Fruit fly (Drosophila melanogaster) whole organism, embryonic: ENCODE measurements around the gene crq.

Source experiments
- B-H1 ChIP-seq: fragments of 200-800 bp; sonication (Bioruptor generic); IDR thresholded peaks from 3 replicates; pipeline ENCODE4 v1.3.6; 2022; ENCODE audit warnings: missing biosample characterization, missing genetic modification characterization
- Bdp1 ChIP-seq: fragments of 200-800 bp; sonication (Bioruptor generic); optimal IDR thresholded peaks from 3 replicates; lab custom pipeline; 2016; ENCODE audit warnings: missing biosample characterization, missing genetic modification characterization
- CG10366 ChIP-seq: fragments of 200-800 bp; sonication (Bioruptor generic); IDR thresholded peaks from 2 replicates; pipeline ENCODE4 v1.3.6; 2022; ENCODE audit warnings: missing biosample characterization, missing genetic modification characterization
- CG10565 ChIP-seq: fragments of 200-800 bp; sonication (Bioruptor generic); optimal IDR thresholded peaks from 3 replicates; lab custom pipeline; 2016; ENCODE audit warnings: missing biosample characterization, mild to moderate bottlenecking, missing genetic modification characterization
- CG10979 ChIP-seq: fragments of 200-800 bp; sonication (Bioruptor generic); optimal IDR thresholded peaks from 2 replicates; lab custom pipeline; 2018; ENCODE audit warnings: missing biosample characterization, mild to moderate bottlenecking, missing genetic modification characterization, moderate library complexity
- CG11504 ChIP-seq: fragments of 200-800 bp; sonication (Bioruptor generic); optimal IDR thresholded peaks from 3 replicates; lab custom pipeline; 2019; ENCODE audit warnings: missing biosample characterization, mild to moderate bottlenecking, missing genetic modification characterization, moderate library complexity
- CG12236 ChIP-seq: fragments of 200-800 bp; sonication (Bioruptor generic); optimal IDR thresholded peaks from 2 replicates; lab custom pipeline; 2016; ENCODE audit warnings: missing biosample characterization, missing genetic modification characterization
- CG12391 ChIP-seq: fragments of 200-800 bp; sonication (Bioruptor generic); optimal IDR thresholded peaks from 3 replicates; lab custom pipeline; 2018; ENCODE audit warnings: missing biosample characterization, mild to moderate bottlenecking, missing genetic modification characterization, moderate library complexity
- CG13894 ChIP-seq: fragments of 200-800 bp; sonication (Bioruptor generic); optimal IDR thresholded peaks from 3 replicates; lab custom pipeline; 2018; ENCODE audit warnings: missing biosample characterization, mild to moderate bottlenecking, missing genetic modification characterization, moderate library complexity
- CG14050 ChIP-seq: fragments of 200-800 bp; sonication (Bioruptor generic); IDR thresholded peaks from 3 replicates; pipeline ENCODE4 v1.3.6; 2022; ENCODE audit warnings: missing biosample characterization, missing genetic modification characterization
- CG15479 ChIP-seq: fragments of 200-800 bp; sonication (Bioruptor generic); optimal IDR thresholded peaks from 3 replicates; lab custom pipeline; 2019; ENCODE audit warnings: missing biosample characterization, mild to moderate bottlenecking, missing genetic modification characterization, moderate library complexity
- CG17829 ChIP-seq: fragments of 200-800 bp; optimal IDR thresholded peaks from 2 replicates; lab custom pipeline; 2019; ENCODE audit warnings: missing biosample characterization, mild to moderate bottlenecking, missing genetic modification characterization, moderate library complexity
- CG1792 ChIP-seq: fragments of 200-800 bp; sonication (Bioruptor generic); optimal IDR thresholded peaks from 2 replicates; lab custom pipeline; 2016; ENCODE audit warnings: missing biosample characterization, missing genetic modification characterization
- CG3847 ChIP-seq: fragments of 200-800 bp; sonication (Bioruptor generic); IDR thresholded peaks from 2 replicates; pipeline ENCODE4 v1.3.6; 2022; ENCODE audit warnings: missing biosample characterization, missing genetic modification characterization
- CG4617 ChIP-seq: fragments of 200-800 bp; sonication (Bioruptor generic); optimal IDR thresholded peaks from 3 replicates; lab custom pipeline; 2016; ENCODE audit warnings: missing biosample characterization, missing genetic modification characterization, borderline replicate concordance
- CG4820 ChIP-seq: fragments of 200-800 bp; sonication (Bioruptor generic); optimal IDR thresholded peaks from 3 replicates; lab custom pipeline; 2016; ENCODE audit warnings: missing biosample characterization, missing genetic modification characterization
- CG5180 ChIP-seq: fragments of 200-800 bp; sonication (Bioruptor generic); optimal IDR thresholded peaks from 3 replicates; lab custom pipeline; 2017; ENCODE audit warnings: missing biosample characterization, missing genetic modification characterization, mild to moderate bottlenecking, moderate library complexity, missing genetic modification reagents
- CG7372 ChIP-seq: fragments of 200-800 bp; sonication (Bioruptor generic); IDR thresholded peaks from 2 replicates; pipeline ENCODE4 v1.3.6; 2022; ENCODE audit warnings: missing biosample characterization, missing genetic modification characterization
- CG9215 ChIP-seq: fragments of 200-800 bp; sonication (Bioruptor generic); IDR thresholded peaks from 2 replicates; pipeline ENCODE4 v1.3.6; 2022; ENCODE audit warnings: missing biosample characterization, missing genetic modification characterization
- CG9727 ChIP-seq: fragments of 200-800 bp; sonication (Bioruptor generic); optimal IDR thresholded peaks from 3 replicates; lab custom pipeline; 2017; ENCODE audit warnings: missing biosample characterization, mild to moderate bottlenecking, missing genetic modification characterization
- CrebB ChIP-seq: fragments of 200-800 bp; sonication (Bioruptor generic); optimal IDR thresholded peaks from 3 replicates; lab custom pipeline; 2018; ENCODE audit warnings: missing biosample characterization, mild to moderate bottlenecking, missing genetic modification characterization
- D19B ChIP-seq: fragments of 200-800 bp; sonication (Bioruptor generic); optimal IDR thresholded peaks from 2 replicates; lab custom pipeline; 2017; ENCODE audit warnings: missing biosample characterization, mild to moderate bottlenecking, missing genetic modification characterization
- Dll ChIP-seq: fragments of 200-800 bp; sonication (Bioruptor generic); IDR thresholded peaks from 4 replicates; pipeline ENCODE4 v1.3.6; 2022; ENCODE audit warnings: missing biosample characterization, missing genetic modification characterization; ENCODE audit not compliant: partially characterized antibody
- Ets97D ChIP-seq: fragments of 200-800 bp; sonication (Bioruptor generic); optimal IDR thresholded peaks from 3 replicates; lab custom pipeline; 2016; ENCODE audit warnings: missing biosample characterization, missing genetic modification characterization
- HLH4C ChIP-seq: fragments of 200-800 bp; sonication (Bioruptor generic); IDR thresholded peaks from 3 replicates; pipeline ENCODE4 v1.3.6; 2022; ENCODE audit warnings: missing biosample characterization, missing genetic modification characterization; ENCODE audit not compliant: partially characterized antibody
- Hmx ChIP-seq: fragments of 200-800 bp; sonication (Bioruptor generic); optimal IDR thresholded peaks from 2 replicates; lab custom pipeline; 2016; ENCODE audit warnings: missing biosample characterization, missing genetic modification characterization
- Lhr ChIP-seq: fragments of 200-800 bp; sonication (Bioruptor generic); optimal IDR thresholded peaks from 3 replicates; lab custom pipeline; 2017; ENCODE audit warnings: mild to moderate bottlenecking, missing biosample characterization, missing genetic modification reagents, missing genetic modification characterization
- NK7.1 ChIP-seq: fragments of 200-800 bp; sonication (Bioruptor generic); optimal IDR thresholded peaks from 3 replicates; lab custom pipeline; 2016; ENCODE audit warnings: missing biosample characterization, missing genetic modification characterization
- Nf-YA ChIP-seq: fragments of 200-800 bp; sonication (Bioruptor generic); IDR thresholded peaks from 2 replicates; pipeline ENCODE4 v1.3.6; 2022; ENCODE audit warnings: missing biosample characterization, missing genetic modification characterization
- Nf-YC ChIP-seq: fragments of 200-800 bp; optimal IDR thresholded peaks from 3 replicates; lab custom pipeline; 2019; ENCODE audit warnings: missing biosample characterization, mild to moderate bottlenecking, missing genetic modification characterization, moderate library complexity
- Optix ChIP-seq: fragments of 200-800 bp; sonication (Bioruptor generic); IDR thresholded peaks from 3 replicates; pipeline ENCODE4 v1.3.6; 2022; ENCODE audit warnings: missing biosample characterization, missing genetic modification characterization
- Six4 ChIP-seq: fragments of 200-800 bp; sonication (Bioruptor generic); optimal IDR thresholded peaks from 2 replicates; lab custom pipeline; 2016; ENCODE audit warnings: missing biosample characterization, missing genetic modification characterization
- Ssrp ChIP-seq: fragments of 200-800 bp; sonication (Bioruptor generic); optimal IDR thresholded peaks from 2 replicates; lab custom pipeline; 2018; ENCODE audit warnings: missing biosample characterization, mild to moderate bottlenecking, missing genetic modification characterization, moderate library complexity
- aop ChIP-seq: fragments of 200-800 bp; sonication (Bioruptor generic); IDR thresholded peaks from 2 replicates; pipeline ENCODE4 v1.3.6; 2022; ENCODE audit warnings: missing biosample characterization, missing genetic modification characterization
- ase ChIP-seq: fragments of 200-800 bp; sonication (Bioruptor generic); IDR thresholded peaks from 3 replicates; pipeline ENCODE4 v1.3.6; 2022; ENCODE audit warnings: missing biosample characterization, missing genetic modification characterization
- cato ChIP-seq: fragments of 200-800 bp; sonication (Bioruptor generic); optimal IDR thresholded peaks from 2 replicates; lab custom pipeline; 2016; ENCODE audit warnings: missing biosample characterization, missing genetic modification characterization, borderline replicate concordance
- ci ChIP-seq: fragments of 200-800 bp; sonication (Bioruptor generic); IDR thresholded peaks from 3 replicates; pipeline ENCODE4 v1.3.6; 2022; ENCODE audit warnings: missing biosample characterization, missing genetic modification characterization
- crc ChIP-seq: fragments of 200-800 bp; sonication (Bioruptor generic); optimal IDR thresholded peaks from 2 replicates; lab custom pipeline; 2016; ENCODE audit warnings: missing biosample characterization, missing genetic modification characterization
- crol ChIP-seq: fragments of 200-800 bp; sonication (Bioruptor generic); IDR thresholded peaks from 2 replicates; pipeline ENCODE4 v1.3.6; 2022; ENCODE audit warnings: missing biosample characterization, missing genetic modification characterization
- dan ChIP-seq: fragments of 200-800 bp; sonication (Bioruptor generic); IDR thresholded peaks from 2 replicates; pipeline ENCODE4 v1.3.6; 2022; ENCODE audit warnings: missing biosample characterization, missing genetic modification characterization
- dati ChIP-seq: fragments of 200-800 bp; sonication (Bioruptor generic); IDR thresholded peaks from 2 replicates; pipeline ENCODE4 v1.3.6; 2022; ENCODE audit warnings: missing biosample characterization, missing genetic modification characterization
- esg ChIP-seq: fragments of 200-800 bp; sonication (Bioruptor generic); conservative IDR thresholded peaks from 2 replicates; pipeline ENCODE4 v1.3.6; 2022; ENCODE audit warnings: missing biosample characterization, missing genetic modification characterization
- fru ChIP-seq: fragments of >200 bp; optimal IDR thresholded peaks from 2 replicates; lab custom pipeline; 2017
- luna ChIP-seq: fragments of 200-800 bp; sonication (Bioruptor generic); optimal IDR thresholded peaks from 2 replicates; lab custom pipeline; 2016; ENCODE audit warnings: missing biosample characterization, missing genetic modification characterization
- run ChIP-seq: fragments of 200-800 bp; sonication (Bioruptor generic); optimal IDR thresholded peaks from 3 replicates; lab custom pipeline; 2018; ENCODE audit warnings: missing biosample characterization, mild to moderate bottlenecking, missing genetic modification characterization
- slbo ChIP-seq: fragments of 200-800 bp; sonication (Bioruptor generic); IDR thresholded peaks from 2 replicates; pipeline ENCODE4 v1.3.6; 2022; ENCODE audit warnings: missing biosample characterization, missing genetic modification characterization
- sob ChIP-seq: fragments of 200-800 bp; sonication (Bioruptor generic); IDR thresholded peaks from 2 replicates; pipeline ENCODE4 v1.3.6; 2022; ENCODE audit warnings: missing biosample characterization, missing genetic modification characterization
- sqz ChIP-seq: fragments of 200-800 bp; sonication (Bioruptor generic); optimal IDR thresholded peaks from 3 replicates; lab custom pipeline; 2018; ENCODE audit warnings: missing biosample characterization, mild to moderate bottlenecking, missing genetic modification characterization
- tin ChIP-seq: fragments of 200-800 bp; sonication (Bioruptor generic); optimal IDR thresholded peaks from 3 replicates; lab custom pipeline; 2016; ENCODE audit warnings: missing biosample characterization, missing genetic modification characterization
- unc-4 ChIP-seq: fragments of 200-800 bp; sonication (Bioruptor generic); IDR thresholded peaks from 2 replicates; pipeline ENCODE4 v1.3.6; 2022; ENCODE audit warnings: missing biosample characterization, missing genetic modification characterization; ENCODE audit not compliant: partially characterized antibody
- wor ChIP-seq: fragments of 200-800 bp; sonication (Bioruptor generic); IDR thresholded peaks from 2 replicates; pipeline ENCODE4 v1.3.6; 2022; ENCODE audit warnings: missing biosample characterization, missing genetic modification characterization
- z ChIP-seq: fragments of 200-800 bp; sonication (Bioruptor generic); IDR thresholded peaks from 3 replicates; pipeline ENCODE4 v1.3.6; 2022; ENCODE audit warnings: missing biosample characterization, missing genetic modification characterization

The crq gene

DNA sequence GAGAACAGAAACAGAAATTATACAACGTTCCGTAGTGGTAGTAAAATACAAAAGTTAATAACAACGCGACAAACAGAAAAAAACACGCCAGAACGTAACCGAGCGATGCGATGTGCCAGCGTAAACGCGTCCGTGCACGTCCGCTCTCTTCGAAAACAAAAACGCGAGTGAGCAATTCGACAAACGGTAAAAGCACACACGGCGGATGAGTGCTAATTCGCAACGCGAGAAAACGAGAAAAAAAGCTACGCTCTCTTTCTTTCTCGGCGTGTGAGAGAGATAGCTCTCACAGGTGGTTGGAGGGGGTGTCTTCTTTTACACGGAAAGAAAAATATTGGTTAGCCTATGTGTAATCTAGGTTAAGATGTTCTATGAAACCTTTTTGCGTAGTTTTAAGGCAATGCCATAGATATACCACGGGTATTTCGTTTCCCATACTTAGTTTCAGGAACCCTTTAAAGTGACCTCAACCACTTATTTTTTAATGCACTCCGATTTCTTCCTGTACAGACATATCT is 19.3 kb upstream of the crq start, which contains the start of gene CG4297 (continued):
- TF ChIP-seq CG14050 (GFP tag; lab: Robert Waterston, UW) (no peak), esg (GFP tag; lab: Robert Waterston, UW) (no peak), CG7372 (GFP tag; lab: Robert Waterston, UW) (no peak), slbo (GFP tag; lab: Robert Waterston, UW) (no peak), CG9215 (GFP tag; lab: Robert Waterston, UW) (no peak), CG10979 (tag; lab: Kevin White, UChicago) (peak; percentile 90), tin (peak; percentile 93), Nf-YA (GFP tag; lab: Robert Waterston, UW) (no peak), Lhr (GFP tag; lab: Kevin White, UChicago) (peak; percentile 76), Ssrp (peak; percentile 87), wor (no peak), CG12236 (GFP tag; lab: Kevin White, UChicago) (peak; percentile 85), Ets97D (GFP tag; lab: Kevin White, UChicago) (peak; percentile 67), sqz (GFP tag; lab: Kevin White, UChicago) (peak; percentile 85), CG3847 (GFP tag; lab: Robert Waterston, UW) (no peak), unc-4 (GFP tag; lab: Robert Waterston, UW) (no peak), dan (GFP tag; lab: Robert Waterston, UW) (no peak), ci (no peak), fru (lab: Kevin White, UChicago) (no peak), Hmx (GFP tag; lab: Kevin White, UChicago) (peak; percentile 38), HLH4C (no peak), CrebB (tag; lab: Kevin White, UChicago) (peak; percentile 93), CG9727 (GFP tag; lab: Kevin White, UChicago) (peak; percentile 90), dati (no peak), CG10366 (GFP tag; lab: Robert Waterston, UW) (no peak), sob (GFP tag; lab: Robert Waterston, UW) (no peak), Nf-YC (tag; lab: Kevin White, UChicago) (peak; percentile 76), Bdp1 (GFP tag; lab: Kevin White, UChicago) (peak; percentile 82), run (tag; lab: Kevin White, UChicago) (peak; percentile 87), CG5180 (GFP tag; lab: Kevin White, UChicago) (peak; percentile 84), CG12391 (tag; lab: Kevin White, UChicago) (peak; percentile 90), NK7.1 (GFP tag; lab: Kevin White, UChicago) (peak; percentile 85), Six4 (peak; percentile 94), crol (GFP tag; lab: Robert Waterston, UW) (no peak), CG4617 (GFP tag; lab: Kevin White, UChicago) (peak; percentile 70), CG15479 (GFP tag; lab: Kevin White, UChicago) (no peak), Optix (GFP tag; lab: Robert Waterston, UW) (no peak), CG4820 (GFP tag; lab: Kevin White, UChicago) (peak; percentile 90), crc (GFP tag; lab: Kevin White, UChicago) (peak; percentile 92), CG17829 (tag; lab: Kevin White, UChicago) (peak; percentile 91), z (GFP tag; lab: Robert Waterston, UW) (no peak), cato (GFP tag; lab: Kevin White, UChicago) (peak; percentile 85), CG11504 (tag; lab: Kevin White, UChicago) (peak; percentile 93), ase (GFP tag; lab: Robert Waterston, UW) (no peak), CG10565 (peak; percentile 70), B-H1 (GFP tag; lab: Robert Waterston, UW) (no peak), aop (GFP tag; lab: Robert Waterston, UW) (no peak), CG13894 (tag; lab: Kevin White, UChicago) (peak; percentile 86), luna (GFP tag; lab: Kevin White, UChicago) (peak; percentile 60), Dll (GFP tag; lab: Robert Waterston, UW) (no peak), D19B (GFP tag; lab: Kevin White, UChicago) (peak; percentile 88), CG1792 (GFP tag; lab: Kevin White, UChicago) (peak; percentile 92)
